Worm (Caenorhabditis elegans): ENCODE measurements around the gene sdz-38.

DNA sequence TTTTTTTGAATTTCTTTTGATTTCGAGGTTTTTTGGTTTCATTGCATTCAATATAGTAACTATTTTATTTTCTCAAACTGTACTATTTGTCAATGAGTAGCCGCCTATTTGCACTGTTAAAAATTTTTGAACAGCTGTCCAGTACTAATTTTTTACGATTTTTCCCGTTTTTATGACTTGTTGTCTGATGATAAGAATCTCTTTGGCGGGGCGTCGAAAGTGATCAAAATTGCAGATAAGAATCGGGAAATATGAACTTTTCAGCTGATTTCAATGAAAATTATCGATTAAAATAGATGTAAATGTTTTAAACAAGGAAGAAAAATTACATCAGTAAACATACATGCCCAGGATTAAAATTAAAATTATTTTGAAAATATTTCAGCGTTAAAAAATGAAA, 7.5 kb downstream of the sdz-38 start:
- TF ChIP-seq ztf-29 (GFP tag; IDR thresholded peaks at IDR 0.05) (no peak), tab-1 (GFP tag; IDR thresholded peaks at IDR 0.05) (no peak)
